Worm (Caenorhabditis elegans) whole organism, midembryonic: ENCODE results near the gene vav-1.

Source experiments
- T22C8.4 ChIP-seq: fragments of 200-800 bp; sonication (Bioruptor generic); IDR thresholded peaks from 2 replicates; pipeline ENCODE4 v1.3.6; 2022; ENCODE audit warnings: missing genetic modification characterization, missing compliant biosample characterization
- cog-1 ChIP-seq: sonication (generic microtip); optimal IDR thresholded peaks from 2 replicates; lab custom pipeline; 2016; ENCODE audit warnings: missing genetic modification characterization, missing compliant biosample characterization
- flt-1 ChIP-seq: fragments of 200-800 bp; sonication (Bioruptor generic); IDR thresholded peaks from 2 replicates; pipeline ENCODE4 v1.3.6; 2022; ENCODE audit warnings: missing genetic modification characterization, missing compliant biosample characterization
- klf-2 ChIP-seq: fragments of 200-800 bp; sonication (Bioruptor generic); conservative IDR thresholded peaks from 2 replicates; pipeline ENCODE4 v1.3.6; 2022; ENCODE audit warnings: missing genetic modification reagents, missing genetic modification characterization, missing compliant biosample characterization
- med-1 ChIP-seq: sonication (generic microtip); optimal IDR thresholded peaks from 2 replicates; lab custom pipeline; 2017; ENCODE audit warnings: missing genetic modification characterization, mild to moderate bottlenecking, missing compliant biosample characterization, antibody characterized with exemption, missing genetic modification reagents; ENCODE audit not compliant: insufficient read depth
- ref-1 ChIP-seq: fragments of 200-800 bp; sonication (Bioruptor generic); conservative IDR thresholded peaks from 2 replicates; pipeline ENCODE4 v1.3.6; 2022; ENCODE audit warnings: missing genetic modification reagents, missing genetic modification characterization, missing compliant biosample characterization
- tab-1 ChIP-seq: fragments of 200-800 bp; sonication (Bioruptor generic); IDR thresholded peaks from 2 replicates; pipeline ENCODE4 v1.3.6; 2022; ENCODE audit warnings: missing genetic modification characterization, missing compliant biosample characterization
- ztf-23 ChIP-seq: fragments of 200-800 bp; sonication (Bioruptor generic); IDR thresholded peaks from 2 replicates; pipeline ENCODE4 v1.3.6; 2022; ENCODE audit warnings: missing genetic modification reagents, missing genetic modification characterization, missing compliant biosample characterization
- ztf-29 ChIP-seq: fragments of 200-800 bp; sonication (Bioruptor generic); IDR thresholded peaks from 2 replicates; pipeline ENCODE4 v1.3.6; 2022; ENCODE audit warnings: missing genetic modification reagents, missing genetic modification characterization, missing compliant biosample characterization

- TF ChIP-seq T22C8.4 (GFP tag; lab: Robert Waterston, UW) (no peak), tab-1 (no peak), flt-1 (GFP tag; lab: Robert Waterston, UW) (no peak), ztf-23 (GFP tag; lab: Robert Waterston, UW) (no peak), ref-1 (no peak), ztf-29 (no peak), med-1 (no peak), cog-1 (no peak), klf-2 (GFP tag; lab: Robert Waterston, UW) (no peak)
Observed at ce11 chrX:9234518-9234917, 2.6 kb upstream of the vav-1 start, which contains the start of gene col-175.
